Worm (Caenorhabditis elegans): Measurements from ENCODE around the gene cyk-3.
A peak's percentile ranks its signal among the peaks of the same experiment; 100 is the strongest.

cyk-3 gene

ce11 chrIII:6056770-6057169 lies 36.8 kb downstream of the cyk-3 start, which contains the start of gene clc-10:
clc-10 (plus strand) TSS chrIII:6057070.
- TF ChIP-seq ref-2 (tag; optimal IDR thresholded peaks at IDR 0.05) (no peak), ceh-48 (tag; optimal IDR thresholded peaks at IDR 0.05) (no peak), pqm-1 (tag; optimal IDR thresholded peaks at IDR 0.05) (no peak), hlh-8 (tag; optimal IDR thresholded peaks at IDR 0.05) (no peak), nhr-232 (tag; optimal IDR thresholded peaks at IDR 0.05) (no peak), Y22D7AL.16 (tag; optimal IDR thresholded peaks at IDR 0.05) (no peak), dmd-4 (tag; optimal IDR thresholded peaks at IDR 0.05; ENCODE audit: borderline replicate concordance) (no peak), lin-11 (tag; optimal IDR thresholded peaks at IDR 0.05) (no peak), sdc-2 (tag; optimal IDR thresholded peaks at IDR 0.05) (no peak), ceh-31 (tag; optimal IDR thresholded peaks at IDR 0.05) (no peak), tbx-2 (tag; optimal IDR thresholded peaks at IDR 0.05) (no peak), K09A11.1 (tag; optimal IDR thresholded peaks at IDR 0.05; ENCODE audit: insufficient read depth) (no peak), dve-1 (tag; optimal IDR thresholded peaks at IDR 0.05) (no peak), fkh-6 (tag; optimal IDR thresholded peaks at IDR 0.05) (no peak), ceh-45 (GFP tag; IDR thresholded peaks at IDR 0.05) (no peak)

- TF ChIP-seq hlh-13 (GFP tag; optimal IDR thresholded peaks at IDR 0.05) (no peak), ztf-16 (tag; optimal IDR thresholded peaks at IDR 0.05) (no peak), sdc-2 (tag; optimal IDR thresholded peaks at IDR 0.05) (no peak), nhr-232 (tag; optimal IDR thresholded peaks at IDR 0.05) (no peak), ceh-6 (GFP tag; optimal IDR thresholded peaks at IDR 0.05) (no peak), ama-1 (optimal IDR thresholded peaks at IDR 0.05) (no peak), C08G9.2 (tag; optimal IDR thresholded peaks at IDR 0.05) (no peak), ceh-30 (tag; optimal IDR thresholded peaks at IDR 0.05) (no peak), dmd-4 (tag; optimal IDR thresholded peaks at IDR 0.05; ENCODE audit: borderline replicate concordance) (no peak), pha-4 (tag; optimal IDR thresholded peaks at IDR 0.05) (no peak), pax-1 (tag; optimal IDR thresholded peaks at IDR 0.05) (no peak), unc-86 (tag; optimal IDR thresholded peaks at IDR 0.05) (no peak), ttx-3 (tag; optimal IDR thresholded peaks at IDR 0.05) (no peak), ceh-14 (tag; optimal IDR thresholded peaks at IDR 0.05) (no peak), T23F11.4 (GFP tag; optimal IDR thresholded peaks at IDR 0.05) (no peak)
Observed at ce11 chrIII:6067557-6067956, 47.6 kb downstream of the cyk-3 start, which contains the start of gene mapk-15. mapk-15 (plus strand) TSS chrIII:6067857.

- TF ChIP-seq pax-1 (tag; optimal IDR thresholded peaks at IDR 0.05) (peak; percentile 72), pag-3 (tag; optimal IDR thresholded peaks at IDR 0.05; ENCODE audit: borderline replicate concordance) (no peak), Y22D7AL.16 (tag; optimal IDR thresholded peaks at IDR 0.05) (no peak)
Observed at ce11 chrIII:6072937-6073336, 53.0 kb downstream of the cyk-3 start.

- TF ChIP-seq unc-42 (tag; optimal IDR thresholded peaks at IDR 0.05) (peak; percentile 60), ttx-3 (tag; optimal IDR thresholded peaks at IDR 0.05) (no peak)
Observed at ce11 chrIII:6073673-6074331, 53.8 kb downstream of the cyk-3 start.

All from whole organism, late embryonic.